Fruit fly (Drosophila melanogaster): ENCODE measurements around the gene Brd.

- no peak for TF ChIP-seq insv (optimal IDR thresholded peaks at IDR 0.05)
- TF ChIP-seq h (optimal IDR thresholded peaks at IDR 0.05): no peak
- TF ChIP-seq Sin3A (optimal IDR thresholded peaks at IDR 0.05): no peak
- TF ChIP-seq psq (optimal IDR thresholded peaks at IDR 0.05): no peak
- no peak for TF ChIP-seq ttk (optimal IDR thresholded peaks at IDR 0.05)
Observed at dm6 chr3L:14989879-14990278, 17.4 kb downstream of the Brd start.

All from Kc167 (cell line).